Worm (Caenorhabditis elegans): ENCODE measurements around the gene T22C8.4.

ce11 chrII:8616155-8616554 lies 7.1 kb downstream of the T22C8.4 start:
- TF ChIP-seq pha-4 (GFP tag; IDR thresholded peaks at IDR 0.05) (no peak), pha-4 (tag; optimal IDR thresholded peaks at IDR 0.05) (no peak), lin-39 (tag; optimal IDR thresholded peaks at IDR 0.05) (no peak), pqm-1 (tag; optimal IDR thresholded peaks at IDR 0.05) (no peak), saeg-2 (GFP tag; IDR thresholded peaks at IDR 0.05) (no peak), egl-27 (tag; optimal IDR thresholded peaks at IDR 0.05) (no peak), nhr-76 (tag; optimal IDR thresholded peaks at IDR 0.05) (no peak), nhr-25 (tag; optimal IDR thresholded peaks at IDR 0.05; ENCODE audit: borderline replicate concordance, insufficient read depth) (no peak)

Measured in whole organism, L4 larva.